Worm (Caenorhabditis elegans): ENCODE results near the gene R09E10.8.

ce11 chrIV:10310329-10310728 is at the start of gene R09E10.8:
- TF ChIP-seq ets-4 (GFP tag; optimal IDR thresholded peaks at IDR 0.05), result no peak
- TF ChIP-seq F37B4.10 (GFP tag; IDR thresholded peaks at IDR 0.05), result no peak

All from whole organism, young adult.